Fruit fly (Drosophila melanogaster) S2 (cell line): ENCODE measurements around the gene Pex1.

ENCODE experiments used
- CG8478 ChIP-seq: fragments of >200 bp; optimal IDR thresholded peaks from 2 replicates; lab custom pipeline; 2018
- CTCF ChIP-seq, 2 experiments: fragments of >200 bp; optimal IDR thresholded peaks; 2 replicates each; lab custom pipeline; 2018

DNA sequence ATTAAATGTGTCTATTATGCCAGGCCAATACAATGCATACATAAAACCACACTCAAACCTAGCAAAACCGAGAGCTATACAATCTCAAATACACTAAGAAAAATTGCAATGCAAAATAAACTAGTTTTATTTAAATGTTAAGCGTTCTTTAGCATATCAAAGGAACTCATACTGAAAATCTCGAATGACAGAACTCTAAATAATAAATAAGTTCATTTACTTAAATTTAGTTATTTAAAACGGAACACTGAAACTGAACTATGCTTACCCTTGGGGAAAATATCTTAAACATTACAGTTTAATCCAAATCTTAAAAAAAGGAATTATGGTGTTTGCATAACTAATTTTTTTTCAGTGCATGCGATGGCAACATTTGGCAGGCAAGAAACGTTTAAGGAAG lies 14.5 kb downstream of the Pex1 start:
- TF ChIP-seq CTCF (optimal IDR thresholded peaks at IDR 0.05; lab: Kevin White, UChicago) (no peak), CG8478 (lab: Kevin White, UChicago) (no peak)
